Fruit fly (Drosophila melanogaster): ENCODE measurements around the gene CG4942.

DNA sequence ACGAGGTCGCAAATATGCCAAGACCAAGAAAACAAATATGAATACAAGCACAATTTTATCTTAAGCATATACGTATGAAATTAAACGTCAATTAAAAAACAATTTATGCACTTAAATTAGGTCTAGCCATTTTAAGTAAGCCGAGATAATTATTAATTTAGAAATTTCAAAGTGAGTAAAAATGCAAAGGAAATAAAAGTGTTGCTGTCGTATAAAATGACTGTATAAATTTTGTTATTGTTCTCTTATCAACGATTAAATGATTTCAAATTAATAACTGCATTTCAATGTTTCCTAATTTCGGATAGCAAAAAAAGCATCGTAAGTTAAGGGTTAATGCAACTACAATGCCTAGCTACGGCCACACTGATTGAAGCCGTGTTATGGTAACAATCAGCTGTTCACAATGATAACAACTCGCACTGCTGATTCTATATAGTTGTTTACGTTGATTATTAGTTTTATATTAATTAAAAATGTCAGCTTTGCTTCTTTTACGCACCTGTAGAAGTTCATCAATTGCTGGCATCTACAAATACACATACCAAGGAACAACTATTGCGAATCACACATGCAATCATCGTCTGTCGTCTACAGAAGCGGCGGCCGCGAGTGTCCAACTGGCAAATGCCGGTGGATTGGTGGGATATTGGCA is at the start of gene CG4942, which contains the start of gene CG4911:
- TF ChIP-seq usp (GFP tag; optimal IDR thresholded peaks at IDR 0.05), result no peak
- TF ChIP-seq psq (optimal IDR thresholded peaks at IDR 0.05), result no peak
- TF ChIP-seq EcR (GFP tag; optimal IDR thresholded peaks at IDR 0.05), result no peak
- TF ChIP-seq Dll (optimal IDR thresholded peaks at IDR 0.05), result no peak
- no peak for TF ChIP-seq pan (optimal IDR thresholded peaks at IDR 0.05)
